Fruit fly (Drosophila melanogaster): ENCODE data around the gene Proc.

The Proc gene

DNA sequence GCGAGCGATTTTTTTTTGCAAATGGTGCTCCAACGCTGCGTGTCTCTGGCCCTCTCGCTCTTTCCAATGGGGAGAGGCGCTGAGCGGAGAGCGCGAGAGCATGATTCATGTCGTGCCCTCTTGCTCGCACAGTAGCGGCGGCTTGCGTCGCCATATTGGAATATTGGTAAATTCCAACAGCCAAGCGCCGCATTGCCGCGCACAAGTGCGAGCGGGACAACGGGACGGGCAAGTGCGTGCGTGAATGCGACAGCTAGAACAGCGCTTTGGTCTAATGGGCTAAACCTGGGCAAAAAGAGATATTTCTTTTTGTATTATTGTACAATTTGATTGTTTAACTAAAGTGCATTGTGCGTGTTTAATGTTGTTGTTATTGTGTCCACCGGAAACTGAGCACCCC, 43.0 kb downstream of the Proc start (continued):
- TF ChIP-seq CG2712 (tag; optimal IDR thresholded peaks at IDR 0.05) (peak; percentile 36), Stat92E (GFP tag; optimal IDR thresholded peaks at IDR 0.05) (no peak), CG12391 (tag; optimal IDR thresholded peaks at IDR 0.05) (no peak), dm (GFP tag; optimal IDR thresholded peaks at IDR 0.05) (peak; percentile 52), Fer1 (GFP tag; optimal IDR thresholded peaks at IDR 0.05) (no peak), CG14710 (tag; optimal IDR thresholded peaks at IDR 0.05) (no peak), gfzf (GFP tag; optimal IDR thresholded peaks at IDR 0.05) (no peak), Asciz (GFP tag; optimal IDR thresholded peaks at IDR 0.05) (no peak), CG17361 (GFP tag; IDR thresholded peaks at IDR 0.05) (no peak), CG4820 (GFP tag; optimal IDR thresholded peaks at IDR 0.05) (no peak), CG15514 (GFP tag; optimal IDR thresholded peaks at IDR 0.05) (peak; percentile 51), abd-A (tag; optimal IDR thresholded peaks at IDR 0.05) (peak; percentile 88), CG8089 (GFP tag; optimal IDR thresholded peaks at IDR 0.05) (no peak), Hand (GFP tag; optimal IDR thresholded peaks at IDR 0.05) (peak; percentile 47), CG8388 (GFP tag; optimal IDR thresholded peaks at IDR 0.05) (no peak), ewg (GFP tag; optimal IDR thresholded peaks at IDR 0.05) (peak; percentile 73), slou (GFP tag; optimal IDR thresholded peaks at IDR 0.05) (no peak), Optix (GFP tag; IDR thresholded peaks at IDR 0.05) (no peak), tio (GFP tag; optimal IDR thresholded peaks at IDR 0.05) (no peak), CG33213 (GFP tag; optimal IDR thresholded peaks at IDR 0.05) (no peak), CG34376 (GFP tag; optimal IDR thresholded peaks at IDR 0.05) (no peak), Pdp1 (GFP tag; optimal IDR thresholded peaks at IDR 0.05) (peak in 1 of 2 experiments; percentile 14), toy (GFP tag; IDR thresholded peaks at IDR 0.05) (no peak), MTF-1 (GFP tag; optimal IDR thresholded peaks at IDR 0.05; ENCODE audit: borderline replicate concordance) (peak; percentile 16), bbx (GFP tag; IDR thresholded peaks at IDR 0.05; ENCODE audit: partially characterized antibody) (peak; percentile 69), NFAT (GFP tag; IDR thresholded peaks at IDR 0.05) (peak; percentile 62; the same call in 1 of the 2 replicates), mirr (GFP tag; optimal IDR thresholded peaks at IDR 0.05) (peak; percentile 49), Taf1 (GFP tag; IDR thresholded peaks at IDR 0.05) (no peak), CG14050 (GFP tag; IDR thresholded peaks at IDR 0.05) (no peak), Lim3 (GFP tag; IDR thresholded peaks at IDR 0.05) (no peak), Poxn (GFP tag; IDR thresholded peaks at IDR 0.05) (no peak), dpn (GFP tag; optimal IDR thresholded peaks at IDR 0.05) (no peak), ara (GFP tag; IDR thresholded peaks at IDR 0.05) (peak; percentile 61), Gsc (GFP tag; IDR thresholded peaks at IDR 0.05) (no peak), Sox102F (GFP tag; optimal IDR thresholded peaks at IDR 0.05) (no peak), CG4404 (GFP tag; IDR thresholded peaks at IDR 0.05) (no peak), eyg (GFP tag; optimal IDR thresholded peaks at IDR 0.05) (no peak), Neu2 (GFP tag; optimal IDR thresholded peaks at IDR 0.05; ENCODE audit: borderline replicate concordance) (peak; percentile 65), CG3163 (GFP tag; optimal IDR thresholded peaks at IDR 0.05) (no peak), CG18764 (GFP tag; optimal IDR thresholded peaks at IDR 0.05) (no peak), CG31365 (tag; optimal IDR thresholded peaks at IDR 0.05) (peak; percentile 3), al (GFP tag; IDR thresholded peaks at IDR 0.05) (no peak), ken (GFP tag; IDR thresholded peaks at IDR 0.05) (no peak), Bteb2 (GFP tag; optimal IDR thresholded peaks at IDR 0.05) (no peak), Atf6 (GFP tag; IDR thresholded peaks at IDR 0.05) (no peak), gsb-n (tag; optimal IDR thresholded peaks at IDR 0.05) (no peak), D (optimal IDR thresholded peaks at IDR 0.05) (no peak), D (GFP tag; optimal IDR thresholded peaks at IDR 0.05) (no peak), CG17328 (GFP tag; IDR thresholded peaks at IDR 0.05) (no peak), pnt (GFP tag; optimal IDR thresholded peaks at IDR 0.05) (no peak), CG8944 (GFP tag; optimal IDR thresholded peaks at IDR 0.05) (no peak), CG10959 (GFP tag; IDR thresholded peaks at IDR 0.05) (no peak)

Measured in whole organism, embryonic.